Fruit fly (Drosophila melanogaster) whole organism, embryonic: ENCODE data around the gene CG11251.

ENCODE experiments used
- ATbp ChIP-seq: fragments of 200-800 bp; sonication (Bioruptor generic); optimal IDR thresholded peaks from 2 replicates; lab custom pipeline; 2017; ENCODE audit warnings: missing biosample characterization, mild to moderate bottlenecking, missing genetic modification characterization, missing genetic modification reagents
- CG12391 ChIP-seq: fragments of 200-800 bp; sonication (Bioruptor generic); optimal IDR thresholded peaks from 3 replicates; lab custom pipeline; 2018; ENCODE audit warnings: missing biosample characterization, mild to moderate bottlenecking, missing genetic modification characterization, moderate library complexity
- CG17829 ChIP-seq: fragments of 200-800 bp; optimal IDR thresholded peaks from 2 replicates; lab custom pipeline; 2019; ENCODE audit warnings: missing biosample characterization, mild to moderate bottlenecking, missing genetic modification characterization, moderate library complexity
- CG7839 ChIP-seq: fragments of 200-800 bp; sonication (Bioruptor generic); optimal IDR thresholded peaks from 3 replicates; lab custom pipeline; 2018; ENCODE audit warnings: missing biosample characterization, mild to moderate bottlenecking, missing genetic modification characterization, moderate library complexity
- Drgx ChIP-seq: fragments of 200-800 bp; sonication (Bioruptor generic); IDR thresholded peaks from 2 replicates; pipeline ENCODE4 v1.3.6; 2022; ENCODE audit warnings: missing biosample characterization, missing genetic modification characterization
- Hr51 ChIP-seq, 2 experiments: fragments of 200-800 bp; sonication (Bioruptor generic); optimal IDR thresholded peaks; 2 replicates in 1 of 2; 3 replicates in 1 of 2; lab custom pipeline; 2016 to 2018; ENCODE audit warnings: missing biosample characterization in 2 of 2, missing genetic modification characterization in 2 of 2, mild to moderate bottlenecking in 1 of 2, moderate library complexity in 1 of 2
- Meics ChIP-seq: fragments of 200-800 bp; sonication (Bioruptor generic); optimal IDR thresholded peaks from 2 replicates; lab custom pipeline; 2017; ENCODE audit warnings: missing biosample characterization, mild to moderate bottlenecking, missing genetic modification characterization
- ewg ChIP-seq: fragments of 200-800 bp; sonication (Bioruptor generic); optimal IDR thresholded peaks from 3 replicates; lab custom pipeline; 2017; ENCODE audit warnings: mild to moderate bottlenecking, missing biosample characterization, missing genetic modification reagents, missing genetic modification characterization
- slou ChIP-seq: fragments of 200-800 bp; sonication (Bioruptor generic); optimal IDR thresholded peaks from 3 replicates; lab custom pipeline; 2016; ENCODE audit warnings: missing biosample characterization, missing genetic modification characterization
- sna ChIP-seq: fragments of 200-800 bp; sonication (Bioruptor generic); IDR thresholded peaks from 2 replicates; pipeline ENCODE4 v1.3.6; 2022; ENCODE audit warnings: missing biosample characterization, missing genetic modification characterization; ENCODE audit not compliant: partially characterized antibody
- stwl ChIP-seq: fragments of 200-800 bp; sonication (Bioruptor generic); optimal IDR thresholded peaks from 3 replicates; lab custom pipeline; 2018; ENCODE audit warnings: missing biosample characterization, mild to moderate bottlenecking, missing genetic modification characterization, moderate library complexity
- usp ChIP-seq: fragments of >200 bp; optimal IDR thresholded peaks from 2 replicates; lab custom pipeline; 2017; ENCODE audit warnings: missing biosample characterization, missing genetic modification characterization
- zen2 ChIP-seq: fragments of 200-800 bp; sonication (Bioruptor generic); IDR thresholded peaks from 3 replicates; pipeline ENCODE4 v1.3.6; 2022; ENCODE audit warnings: missing biosample characterization, missing genetic modification characterization; ENCODE audit not compliant: partially characterized antibody

- TF ChIP-seq zen2 (GFP tag; lab: Robert Waterston, UW) (no peak), ewg (GFP tag; lab: Kevin White, UChicago) (no peak), usp (no peak), CG7839 (no peak), CG17829 (tag; lab: Kevin White, UChicago) (no peak), stwl (tag; lab: Kevin White, UChicago) (no peak), Meics (GFP tag; lab: Kevin White, UChicago) (no peak), sna (GFP tag; lab: Robert Waterston, UW) (no peak), Drgx (GFP tag; lab: Robert Waterston, UW) (no peak), ATbp (no peak), slou (GFP tag; lab: Kevin White, UChicago) (no peak), Hr51 (GFP tag; optimal IDR thresholded peaks at IDR 0.05; lab: Kevin White, UChicago) (no peak), CG12391 (tag; lab: Kevin White, UChicago) (no peak)
Observed at dm6 chr3L:13087189-13087588, 2.6 kb downstream of the CG11251 start, which contains the start of gene CG17300.
